Worm (Caenorhabditis elegans) whole organism, L1 larva: ENCODE data around the gene F36F12.2.

Source experiments
- dpl-1 ChIP-seq, 3 experiments: fragments of 150-350 bp in 2 of 3; sonication (generic microtip) in 1 of 3; optimal IDR thresholded peaks; 2 replicates each; lab custom pipeline; 2014 to 2017; ENCODE audit warnings: missing biosample characterization in 3 of 3, missing genetic modification characterization in 3 of 3, missing genetic modification reagents in 3 of 3
- elt-3 ChIP-seq, 6 experiments: fragments of 150-350 bp in 1 of 6; sonication (generic microtip); optimal IDR thresholded peaks; 2 replicates each; lab custom pipeline; 2017 to 2018; ENCODE audit warnings: missing biosample characterization in 6 of 6, missing genetic modification characterization in 6 of 6, inconsistent platforms in 1 of 6
- fkh-10 ChIP-seq: sonication (generic microtip); optimal IDR thresholded peaks from 2 replicates; lab custom pipeline; 2017; ENCODE audit warnings: missing biosample characterization, missing genetic modification reagents, missing genetic modification characterization
- nhr-84 ChIP-seq: sonication (generic microtip); optimal IDR thresholded peaks from 2 replicates; lab custom pipeline; 2017; ENCODE audit warnings: missing biosample characterization, missing genetic modification characterization
- snpc-4 ChIP-seq: fragments of 150-350 bp; optimal IDR thresholded peaks from 2 replicates; lab custom pipeline; 2014; ENCODE audit warnings: missing biosample characterization, missing genetic modification characterization
- ztf-11 ChIP-seq, 2 experiments: sonication (generic microtip); optimal IDR thresholded peaks; 2 replicates each; lab custom pipeline; 2016 to 2017; ENCODE audit warnings: missing genetic modification characterization in 2 of 2, missing biosample characterization in 1 of 2, missing compliant biosample characterization in 1 of 2

- TF ChIP-seq elt-3 (tag; optimal IDR thresholded peaks at IDR 0.05; lab: Kevin White, UChicago) (no peak), fkh-10 (GFP tag; lab: Kevin White, UChicago) (no peak), nhr-84 (tag; lab: Kevin White, UChicago) (no peak), ztf-11 (tag; optimal IDR thresholded peaks at IDR 0.05; lab: Kevin White, UChicago) (no peak), dpl-1 (GFP tag; optimal IDR thresholded peaks at IDR 0.05; lab: Kevin White, UChicago) (no peak), snpc-4 (tag; lab: Kevin White, UChicago) (no peak)
These were observed at the start of gene F36F12.2 for ce11 chrV:2095204-2095603.
